Fruit fly (Drosophila melanogaster) whole organism, prepupa: ENCODE data around the gene SecCl.

Experiments used
- CG10631 ChIP-seq: fragments of 200-800 bp; sonication (Bioruptor generic); optimal IDR thresholded peaks from 2 replicates; lab custom pipeline; 2016; ENCODE audit warnings: missing biosample characterization, missing genetic modification characterization
- CG10669 ChIP-seq: fragments of 200-800 bp; sonication (Bioruptor generic); optimal IDR thresholded peaks from 3 replicates; lab custom pipeline; 2018; ENCODE audit warnings: missing biosample characterization, mild to moderate bottlenecking, missing genetic modification characterization, moderate library complexity
- CG11294 ChIP-seq: fragments of 200-800 bp; sonication (Bioruptor generic); IDR thresholded peaks from 2 replicates; pipeline ENCODE4 v1.3.6; 2022; ENCODE audit warnings: missing biosample characterization, missing genetic modification characterization
- CG11762 ChIP-seq: fragments of 200-800 bp; sonication (Bioruptor generic); optimal IDR thresholded peaks from 3 replicates; lab custom pipeline; 2016; ENCODE audit warnings: missing biosample characterization, missing genetic modification characterization; ENCODE audit not compliant: insufficient read depth
- CG15336 ChIP-seq: fragments of 200-800 bp; sonication (Bioruptor generic); IDR thresholded peaks from 2 replicates; pipeline ENCODE4 v1.3.6; 2022; ENCODE audit warnings: missing biosample characterization, missing genetic modification characterization
- CG1621 ChIP-seq: fragments of 200-800 bp; sonication (Bioruptor generic); optimal IDR thresholded peaks from 3 replicates; lab custom pipeline; 2018; ENCODE audit warnings: missing biosample characterization, mild to moderate bottlenecking, missing genetic modification characterization
- CG16779 ChIP-seq: fragments of 200-800 bp; sonication (Bioruptor generic); optimal IDR thresholded peaks from 3 replicates; lab custom pipeline; 2017; ENCODE audit warnings: missing biosample characterization, mild to moderate bottlenecking, missing genetic modification characterization
- CG3032 ChIP-seq: fragments of 200-800 bp; optimal IDR thresholded peaks from 2 replicates; lab custom pipeline; 2019; ENCODE audit warnings: missing biosample characterization, mild to moderate bottlenecking, missing genetic modification characterization, moderate library complexity
- CG31627 ChIP-seq: fragments of 200-800 bp; sonication (Bioruptor generic); optimal IDR thresholded peaks from 3 replicates; lab custom pipeline; 2016; ENCODE audit warnings: missing biosample characterization, missing genetic modification characterization
- CG34406 ChIP-seq: fragments of 200-800 bp; sonication (Bioruptor generic); optimal IDR thresholded peaks from 3 replicates; lab custom pipeline; 2016; ENCODE audit warnings: missing biosample characterization, missing genetic modification characterization
- CG3919 ChIP-seq: fragments of 200-800 bp; sonication (Bioruptor generic); optimal IDR thresholded peaks from 3 replicates; lab custom pipeline; 2016; ENCODE audit warnings: missing biosample characterization, missing genetic modification characterization
- CG6163 ChIP-seq: fragments of 200-800 bp; sonication (Bioruptor generic); IDR thresholded peaks from 3 replicates; pipeline ENCODE4 v1.3.6; 2022; ENCODE audit warnings: missing biosample characterization, missing genetic modification characterization
- CG6276 ChIP-seq: fragments of 200-800 bp; sonication (Bioruptor generic); optimal IDR thresholded peaks from 2 replicates; lab custom pipeline; 2017; ENCODE audit warnings: missing biosample characterization, mild to moderate bottlenecking, missing genetic modification characterization
- CG6792 ChIP-seq: fragments of 200-800 bp; sonication (Bioruptor generic); optimal IDR thresholded peaks from 3 replicates; lab custom pipeline; 2016; ENCODE audit warnings: missing biosample characterization, missing genetic modification characterization
- CG6808 ChIP-seq: fragments of 200-800 bp; sonication (Bioruptor generic); optimal IDR thresholded peaks from 3 replicates; lab custom pipeline; 2017; ENCODE audit warnings: missing biosample characterization, missing genetic modification characterization, mild to moderate bottlenecking, moderate library complexity, missing genetic modification reagents
- CG6854 ChIP-seq: fragments of 200-800 bp; sonication (Bioruptor generic); optimal IDR thresholded peaks from 2 replicates; lab custom pipeline; 2017; ENCODE audit warnings: missing biosample characterization, mild to moderate bottlenecking, missing genetic modification characterization
- CG7368 ChIP-seq: fragments of 200-800 bp; sonication (Bioruptor generic); optimal IDR thresholded peaks from 3 replicates; lab custom pipeline; 2016; ENCODE audit warnings: missing biosample characterization, missing genetic modification characterization
- CG8119 ChIP-seq: fragments of 200-800 bp; sonication (Bioruptor generic); IDR thresholded peaks from 3 replicates; pipeline ENCODE4 v1.3.6; 2022; ENCODE audit warnings: missing biosample characterization, missing genetic modification characterization
- CG8319 ChIP-seq: fragments of 200-800 bp; sonication (Bioruptor generic); optimal IDR thresholded peaks from 3 replicates; lab custom pipeline; 2016; ENCODE audit warnings: missing biosample characterization, missing genetic modification characterization
- CG8632 ChIP-seq: fragments of 200-800 bp; sonication (Bioruptor generic); optimal IDR thresholded peaks from 3 replicates; lab custom pipeline; 2016; ENCODE audit warnings: missing biosample characterization, missing genetic modification characterization
- Eip75B ChIP-seq: fragments of 200-800 bp; sonication (Bioruptor generic); optimal IDR thresholded peaks from 3 replicates; lab custom pipeline; 2016; ENCODE audit warnings: missing biosample characterization, missing genetic modification characterization
- Eip78C ChIP-seq: fragments of 200-800 bp; sonication (Bioruptor generic); peaks from one replicate; lab custom pipeline; 2016; ENCODE audit warnings: missing biosample characterization, missing genetic modification characterization
- Eip93F ChIP-seq: fragments of 200-800 bp; sonication (Bioruptor generic); optimal IDR thresholded peaks from 2 replicates; lab custom pipeline; 2016; ENCODE audit warnings: missing biosample characterization, mild to moderate bottlenecking, missing genetic modification characterization
- Ets21C ChIP-seq: fragments of 200-800 bp; sonication (Bioruptor generic); optimal IDR thresholded peaks from 3 replicates; lab custom pipeline; 2016; ENCODE audit warnings: missing biosample characterization, missing genetic modification characterization
- Ets96B ChIP-seq: fragments of 200-800 bp; optimal IDR thresholded peaks from 2 replicates; lab custom pipeline; 2019; ENCODE audit warnings: missing biosample characterization, mild to moderate bottlenecking, missing genetic modification characterization, moderate library complexity
- Gug ChIP-seq: fragments of 200-800 bp; sonication (Bioruptor generic); IDR thresholded peaks from 2 replicates; pipeline ENCODE4 v1.3.6; 2022; ENCODE audit warnings: missing biosample characterization, missing genetic modification characterization
- Hr38 ChIP-seq: sonication (Bioruptor generic); optimal IDR thresholded peaks from 2 replicates; lab custom pipeline; 2016; ENCODE audit warnings: missing biosample characterization, missing genetic modification characterization
- Hr39 ChIP-seq: fragments of 200-800 bp; sonication (Bioruptor generic); optimal IDR thresholded peaks from 2 replicates; lab custom pipeline; 2016; ENCODE audit warnings: missing biosample characterization, missing genetic modification characterization
- Hr4 ChIP-seq: fragments of 200-800 bp; sonication (Bioruptor generic); optimal IDR thresholded peaks from 3 replicates; lab custom pipeline; 2016; ENCODE audit warnings: missing biosample characterization, missing genetic modification characterization
- Lpt ChIP-seq: fragments of 200-800 bp; sonication (Bioruptor generic); optimal IDR thresholded peaks from 3 replicates; lab custom pipeline; 2016; ENCODE audit warnings: missing biosample characterization, missing genetic modification characterization
- Met ChIP-seq: fragments of 200-800 bp; sonication (Bioruptor generic); optimal IDR thresholded peaks from 3 replicates; lab custom pipeline; 2016; ENCODE audit warnings: missing biosample characterization, missing genetic modification characterization
- OdsH ChIP-seq: fragments of 200-800 bp; sonication (Bioruptor generic); optimal IDR thresholded peaks from 3 replicates; lab custom pipeline; 2016; ENCODE audit warnings: missing biosample characterization, missing genetic modification characterization
- Smox ChIP-seq: fragments of 200-800 bp; sonication (Bioruptor generic); optimal IDR thresholded peaks from 3 replicates; lab custom pipeline; 2016; ENCODE audit warnings: missing biosample characterization, missing genetic modification characterization
- Sox102F ChIP-seq: fragments of 200-800 bp; sonication (Bioruptor generic); optimal IDR thresholded peaks from 2 replicates; lab custom pipeline; 2016; ENCODE audit warnings: missing biosample characterization, mild to moderate bottlenecking, missing genetic modification characterization
- Sox14 ChIP-seq: fragments of 200-800 bp; sonication (Bioruptor generic); optimal IDR thresholded peaks from 3 replicates; lab custom pipeline; 2016; ENCODE audit warnings: missing biosample characterization, missing genetic modification characterization
- acj6 ChIP-seq: fragments of 200-800 bp; sonication (Bioruptor generic); optimal IDR thresholded peaks from 3 replicates; lab custom pipeline; 2016; ENCODE audit warnings: missing biosample characterization, missing genetic modification characterization
- dac ChIP-seq: fragments of 200-800 bp; sonication (Bioruptor generic); optimal IDR thresholded peaks from 2 replicates; lab custom pipeline; 2017; ENCODE audit warnings: missing biosample characterization, mild to moderate bottlenecking, missing genetic modification characterization
- dsx ChIP-seq: fragments of 200-800 bp; optimal IDR thresholded peaks from 3 replicates; lab custom pipeline; 2019; ENCODE audit warnings: missing biosample characterization, mild to moderate bottlenecking, missing genetic modification characterization, moderate library complexity; ENCODE audit not compliant: poor library complexity, severe bottlenecking
- eg ChIP-seq: fragments of 200-800 bp; sonication (Bioruptor generic); IDR thresholded peaks from 3 replicates; pipeline ENCODE4 v1.3.6; 2022; ENCODE audit warnings: missing biosample characterization, missing genetic modification characterization
- esn ChIP-seq: fragments of 200-800 bp; sonication (Bioruptor generic); optimal IDR thresholded peaks from 2 replicates; lab custom pipeline; 2016; ENCODE audit warnings: missing biosample characterization, mild to moderate bottlenecking, missing genetic modification characterization, moderate library complexity
- fd59A ChIP-seq: fragments of 200-800 bp; sonication (Bioruptor generic); optimal IDR thresholded peaks from 2 replicates; lab custom pipeline; 2017; ENCODE audit warnings: missing biosample characterization, mild to moderate bottlenecking, missing genetic modification characterization, missing genetic modification reagents
- fkh ChIP-seq: fragments of 200-800 bp; sonication (Bioruptor generic); optimal IDR thresholded peaks from 3 replicates; lab custom pipeline; 2017; ENCODE audit warnings: missing biosample characterization, mild to moderate bottlenecking, missing genetic modification characterization, moderate library complexity
- lz ChIP-seq: fragments of 200-800 bp; sonication (Bioruptor generic); optimal IDR thresholded peaks from 3 replicates; lab custom pipeline; 2016; ENCODE audit warnings: missing biosample characterization, missing genetic modification characterization
- pdm3 ChIP-seq: fragments of 200-800 bp; sonication (Bioruptor generic); optimal IDR thresholded peaks from 3 replicates; lab custom pipeline; 2016; ENCODE audit warnings: missing biosample characterization, missing genetic modification characterization
- salr ChIP-seq, 2 experiments: fragments of 200-800 bp; sonication (Bioruptor generic); optimal IDR thresholded peaks; 3 replicates each; lab custom pipeline; 2016 to 2018; ENCODE audit warnings: missing biosample characterization in 2 of 2, missing genetic modification characterization in 2 of 2, mild to moderate bottlenecking in 1 of 2
- spab ChIP-seq: fragments of 200-800 bp; sonication (Bioruptor generic); optimal IDR thresholded peaks from 2 replicates; lab custom pipeline; 2017; ENCODE audit warnings: missing biosample characterization, mild to moderate bottlenecking, missing genetic modification characterization, missing genetic modification reagents
- svp ChIP-seq: fragments of 200-800 bp; sonication (Bioruptor generic); peaks from one replicate; lab custom pipeline; 2016; ENCODE audit warnings: missing biosample characterization, missing genetic modification characterization
- topi ChIP-seq: fragments of 200-800 bp; sonication (Bioruptor generic); optimal IDR thresholded peaks from 3 replicates; lab custom pipeline; 2016; ENCODE audit warnings: missing biosample characterization, missing genetic modification characterization
- vri ChIP-seq: fragments of 200-800 bp; sonication (Bioruptor generic); optimal IDR thresholded peaks from 3 replicates; lab custom pipeline; 2016; ENCODE audit warnings: missing biosample characterization, mild to moderate bottlenecking, missing genetic modification characterization

Gene SecCl

DNA sequence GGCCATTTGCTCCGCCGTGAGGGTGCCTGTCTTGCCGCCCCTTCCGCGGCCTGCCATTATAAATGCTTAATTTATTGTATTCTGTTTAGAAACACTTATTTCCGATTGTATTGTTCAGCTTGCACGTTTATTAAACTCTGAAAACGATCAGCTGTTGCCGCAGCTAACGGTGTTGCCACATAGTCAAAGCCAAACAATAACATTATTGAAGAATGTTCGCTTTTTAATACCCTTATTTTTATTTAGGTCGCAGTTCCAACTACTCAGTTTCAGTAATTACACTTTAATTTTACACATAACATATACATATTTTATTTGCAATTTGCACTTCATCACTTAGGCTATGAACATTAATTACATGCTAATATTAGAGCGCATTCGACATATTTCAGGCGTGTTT lies 42.9 kb upstream of the SecCl start, which contains the start of gene Polr3G:
Polr3G (minus strand) TSS at position 118 of the 400 bp plus-strand sequence.
- TF ChIP-seq dsx (GFP tag; lab: Kevin White, UChicago) (no peak), Gug (GFP tag; lab: Robert Waterston, UW) (no peak), Hr39 (GFP tag; lab: Kevin White, UChicago) (peak; percentile 16), Eip78C (GFP tag; lab: Kevin White, UChicago) (peak; percentile 84), Sox102F (GFP tag; lab: Kevin White, UChicago) (peak; percentile 25), Ets21C (peak; percentile 27), CG6854 (GFP tag; lab: Kevin White, UChicago) (no peak), topi (peak; percentile 18), svp (GFP tag; lab: Kevin White, UChicago) (peak; percentile 34), CG8319 (GFP tag; lab: Kevin White, UChicago) (no peak), lz (GFP tag; lab: Kevin White, UChicago) (peak; percentile 33), Sox14 (GFP tag; lab: Kevin White, UChicago) (peak; percentile 23), CG7368 (GFP tag; lab: Kevin White, UChicago) (no peak), CG31627 (GFP tag; lab: Kevin White, UChicago) (peak; percentile 17), esn (peak; percentile 34), Smox (peak; percentile 40), fkh (GFP tag; lab: Kevin White, UChicago) (peak; percentile 49), Eip75B (GFP tag; lab: Kevin White, UChicago) (peak; percentile 44), vri (peak; percentile 3), Hr4 (peak; percentile 37), Met (peak; percentile 35), spab (GFP tag; lab: Kevin White, UChicago) (no peak), CG16779 (tag; lab: Kevin White, UChicago) (no peak), pdm3 (peak; percentile 44)

DNA sequence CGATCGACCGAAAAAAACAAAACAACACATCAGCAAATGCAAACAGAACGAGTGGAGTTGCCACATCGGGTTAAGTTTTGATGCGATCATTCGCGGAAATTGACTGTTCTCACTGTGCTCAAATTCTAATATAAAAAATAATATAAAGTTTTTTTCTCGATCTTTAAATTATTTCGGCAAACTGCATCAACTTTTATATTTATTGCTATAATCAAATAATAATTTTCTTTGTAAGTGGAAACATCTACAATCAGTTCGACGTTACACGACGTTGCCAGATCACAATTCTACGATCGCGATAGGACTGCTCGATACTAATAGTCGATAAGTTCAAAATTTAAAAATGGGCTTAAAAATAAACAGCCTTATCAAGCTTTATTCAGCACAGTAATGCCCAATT lies 41.1 kb upstream of the SecCl start, which contains the start of gene Gorab:
Gorab (minus strand) TSS at position 58 of the 400 bp plus-strand sequence.
- peak; percentile 52 to 70 for TF ChIP-seq salr (GFP tag; optimal IDR thresholded peaks at IDR 0.05; lab: Kevin White, UChicago)
- TF ChIP-seq topi, result peak; percentile 90
- TF ChIP-seq CG11294 (GFP tag; lab: Robert Waterston, UW), result peak; percentile 90
- peak; percentile 74 for TF ChIP-seq CG8319 (GFP tag; lab: Kevin White, UChicago)
- peak; percentile 31 for TF ChIP-seq CG6808
- peak; percentile 97 for TF ChIP-seq eg (GFP tag; lab: Robert Waterston, UW)
- peak; percentile 79 for TF ChIP-seq CG10631 (GFP tag; lab: Kevin White, UChicago)
- peak; percentile 52 for TF ChIP-seq spab (GFP tag; lab: Kevin White, UChicago)
- peak; percentile 84 for TF ChIP-seq CG8119
- TF ChIP-seq dac (GFP tag; lab: Kevin White, UChicago), result peak; percentile 46
- peak; percentile 39 for TF ChIP-seq fd59A (GFP tag; lab: Kevin White, UChicago)
- TF ChIP-seq CG3919 (GFP tag; lab: Kevin White, UChicago), result peak; percentile 87
- TF ChIP-seq Lpt, result peak; percentile 80
- peak; percentile 89 for TF ChIP-seq acj6 (GFP tag; lab: Kevin White, UChicago)
- TF ChIP-seq CG6163, result peak; percentile 95
- TF ChIP-seq CG6792 (GFP tag; lab: Kevin White, UChicago), result peak; percentile 64
- TF ChIP-seq CG6854 (GFP tag; lab: Kevin White, UChicago), result no peak
- peak; percentile 91 for TF ChIP-seq Sox14 (GFP tag; lab: Kevin White, UChicago)
- TF ChIP-seq Hr38 (GFP tag; lab: Kevin White, UChicago), result peak; percentile 7
- peak; percentile 72 for TF ChIP-seq CG7368 (GFP tag; lab: Kevin White, UChicago)
- TF ChIP-seq Eip93F, result peak; percentile 84
- TF ChIP-seq CG6276, result peak; percentile 49
- peak; percentile 90 for TF ChIP-seq Eip78C (GFP tag; lab: Kevin White, UChicago)
- TF ChIP-seq CG1621 (tag; lab: Kevin White, UChicago), result peak; percentile 51
- peak; percentile 82 for TF ChIP-seq lz (GFP tag; lab: Kevin White, UChicago)
- TF ChIP-seq CG11762, result peak; percentile 56
- TF ChIP-seq dsx (GFP tag; lab: Kevin White, UChicago), result peak; percentile 77
- TF ChIP-seq Sox102F (GFP tag; lab: Kevin White, UChicago), result peak; percentile 76
- peak; percentile 92 for TF ChIP-seq CG3032 (tag; lab: Kevin White, UChicago)
- TF ChIP-seq OdsH, result peak; percentile 91
- peak; percentile 86 for TF ChIP-seq CG15336 (GFP tag; lab: Robert Waterston, UW)
- TF ChIP-seq esn, result peak; percentile 83
- TF ChIP-seq vri, result peak; percentile 67
- TF ChIP-seq CG10669 (GFP tag; lab: Kevin White, UChicago), result peak; percentile 82
- TF ChIP-seq Met, result peak; percentile 86
- peak; percentile 81 for TF ChIP-seq CG34406
- peak; percentile 89 for TF ChIP-seq Ets96B (tag; lab: Kevin White, UChicago)
- TF ChIP-seq CG8632 (GFP tag; lab: Kevin White, UChicago), result peak; percentile 79
